Worm (Caenorhabditis elegans): ENCODE results near the gene wrt-4.

wrt-4 gene

ce11 chrX:15736419-15736818, 20.6 kb downstream of the wrt-4 start (continued):
- TF ChIP-seq sptf-2 (GFP tag; optimal IDR thresholded peaks at IDR 0.05) (no peak), nfya-1 (tag; optimal IDR thresholded peaks at IDR 0.05; ENCODE audit: borderline replicate concordance, insufficient read depth) (no peak), ZK185.1 (tag; optimal IDR thresholded peaks at IDR 0.05; ENCODE audit: poor library complexity, severe bottlenecking) (no peak), ceh-40 (GFP tag; IDR thresholded peaks at IDR 0.05) (no peak), athp-1 (tag; optimal IDR thresholded peaks at IDR 0.05) (no peak), die-1 (tag; optimal IDR thresholded peaks at IDR 0.05) (no peak), ztf-26 (tag; optimal IDR thresholded peaks at IDR 0.05) (peak; percentile 70), Y53F4B.3 (GFP tag; IDR thresholded peaks at IDR 0.05) (no peak), nhr-80 (tag; optimal IDR thresholded peaks at IDR 0.05) (peak; percentile 47), D2030.7 (GFP tag; IDR thresholded peaks at IDR 0.05) (no peak), ceh-58 (GFP tag; IDR thresholded peaks at IDR 0.05) (no peak), madf-3 (GFP tag; IDR thresholded peaks at IDR 0.05) (no peak), somi-1 (GFP tag; optimal IDR thresholded peaks at IDR 0.05) (no peak), F33H1.4 (GFP tag; IDR thresholded peaks at IDR 0.05) (no peak), ztf-6 (GFP tag; IDR thresholded peaks at IDR 0.05) (no peak), Y67H2A.10 (GFP tag; conservative IDR thresholded peaks at IDR 0.05) (no peak), F57A8.1 (GFP tag; optimal IDR thresholded peaks at IDR 0.05) (no peak), zfh-2 (GFP tag; conservative IDR thresholded peaks at IDR 0.05) (no peak), ekl-4 (GFP tag; IDR thresholded peaks at IDR 0.05) (no peak), nhr-90 (tag; optimal IDR thresholded peaks at IDR 0.05) (no peak), zim-3 (tag; optimal IDR thresholded peaks at IDR 0.05) (no peak), ceh-27 (GFP tag; optimal IDR thresholded peaks at IDR 0.05) (peak; percentile 49), hmg-20 (GFP tag; IDR thresholded peaks at IDR 0.05) (no peak), rpc-1 (optimal IDR thresholded peaks at IDR 0.05) (no peak), rpc-1 (tag; optimal IDR thresholded peaks at IDR 0.05) (no peak), T26A5.8 (tag; optimal IDR thresholded peaks at IDR 0.05) (no peak), lin-26 (GFP tag; IDR thresholded peaks at IDR 0.05) (no peak), lin-40 (tag; optimal IDR thresholded peaks at IDR 0.05) (peak; percentile 92), ceh-100 (GFP tag; IDR thresholded peaks at IDR 0.05) (no peak), Y79H2A.3 (GFP tag; conservative IDR thresholded peaks at IDR 0.05) (no peak), hmg-1.2 (GFP tag; IDR thresholded peaks at IDR 0.05) (peak; percentile 56), ztf-28 (GFP tag; IDR thresholded peaks at IDR 0.05) (no peak), lsl-1 (GFP tag; optimal IDR thresholded peaks at IDR 0.05) (no peak), C06A6.2 (GFP tag; conservative IDR thresholded peaks at IDR 0.05) (no peak), F22D6.2 (tag; optimal IDR thresholded peaks at IDR 0.05) (peak; percentile 41), cebp-1 (GFP tag; IDR thresholded peaks at IDR 0.05) (no peak), cebp-1 (tag; optimal IDR thresholded peaks at IDR 0.05) (peak; percentile 66), F57C9.4 (tag; optimal IDR thresholded peaks at IDR 0.05) (no peak), mcd-1 (GFP tag; IDR thresholded peaks at IDR 0.05) (peak; percentile 41; the same call in 1 of the 2 replicates), F55B11.4 (tag; optimal IDR thresholded peaks at IDR 0.05; ENCODE audit: borderline replicate concordance, insufficient read depth) (no peak), ets-4 (GFP tag; optimal IDR thresholded peaks at IDR 0.05) (no peak), ztf-18 (tag; optimal IDR thresholded peaks at IDR 0.05) (no peak), nfya-2 (GFP tag; IDR thresholded peaks at IDR 0.05) (no peak), K12H6.12 (tag; optimal IDR thresholded peaks at IDR 0.05) (peak; percentile 6), T07F8.4 (tag; optimal IDR thresholded peaks at IDR 0.05) (no peak), ztf-25 (GFP tag; IDR thresholded peaks at IDR 0.05) (no peak), B0261.1 (tag; optimal IDR thresholded peaks at IDR 0.05) (peak; percentile 42), lir-1 (GFP tag; conservative IDR thresholded peaks at IDR 0.05) (no peak), lag-1 (GFP tag; IDR thresholded peaks at IDR 0.05) (no peak), madf-8 (GFP tag; conservative IDR thresholded peaks at IDR 0.05) (no peak), F39B2.1 (GFP tag; IDR thresholded peaks at IDR 0.05) (no peak)

Measured in whole organism, young adult.